Worm (Caenorhabditis elegans) whole organism, L4 larva: ENCODE measurements around the gene Y46C8AL.11.

Source experiments
- F44E2.7 ChIP-seq: fragments of 200-800 bp; sonication (Bioruptor generic); IDR thresholded peaks from 2 replicates; pipeline ENCODE4 v2.1.2; 2022; ENCODE audit warnings: missing genetic modification characterization, missing compliant biosample characterization
- Y105C5A.15 ChIP-seq: fragments of 200-800 bp; sonication (Bioruptor generic); IDR thresholded peaks from 2 replicates; pipeline ENCODE4 v1.3.6; 2022; ENCODE audit warnings: missing genetic modification characterization, missing compliant biosample characterization
- Y5F2A.4 ChIP-seq: fragments of 200-800 bp; sonication (Bioruptor generic); optimal IDR thresholded peaks from 2 replicates; lab custom pipeline; 2018; ENCODE audit warnings: mild to moderate bottlenecking, missing genetic modification characterization, missing compliant biosample characterization
- ama-1 ChIP-seq: fragments of 150-350 bp; optimal IDR thresholded peaks from 2 replicates; lab custom pipeline; 2014; ENCODE audit warnings: inconsistent platforms, mixed read lengths
- arid-1 ChIP-seq: fragments of 200-800 bp; sonication (Bioruptor generic); conservative IDR thresholded peaks from 2 replicates; pipeline ENCODE4 v1.3.6; 2022; ENCODE audit warnings: missing genetic modification reagents, missing genetic modification characterization, missing compliant biosample characterization
- attf-4 ChIP-seq: sonication (generic microtip); optimal IDR thresholded peaks from 3 replicates; lab custom pipeline; 2017; ENCODE audit warnings: missing biosample characterization, missing genetic modification characterization
- ceh-32 ChIP-seq: sonication (generic microtip); optimal IDR thresholded peaks from 2 replicates; lab custom pipeline; 2016; ENCODE audit warnings: mild to moderate bottlenecking, missing genetic modification characterization, missing compliant biosample characterization; ENCODE audit not compliant: poor library complexity
- dmd-6 ChIP-seq: fragments of 200-800 bp; sonication (Bioruptor generic); IDR thresholded peaks from 2 replicates; pipeline ENCODE4 v1.3.6; 2022; ENCODE audit warnings: missing genetic modification reagents, missing genetic modification characterization, missing compliant biosample characterization
- dmd-8 ChIP-seq: fragments of 200-800 bp; sonication (Bioruptor generic); IDR thresholded peaks from 2 replicates; pipeline ENCODE4 v1.3.6; 2022; ENCODE audit warnings: missing genetic modification characterization, missing compliant biosample characterization
- dmd-9 ChIP-seq: fragments of 200-800 bp; sonication (Bioruptor generic); IDR thresholded peaks from 2 replicates; pipeline ENCODE4 v1.3.6; 2022; ENCODE audit warnings: missing genetic modification reagents, missing genetic modification characterization, missing compliant biosample characterization
- duxl-1 ChIP-seq: sonication (generic microtip); optimal IDR thresholded peaks from 2 replicates; lab custom pipeline; 2016; ENCODE audit warnings: mild to moderate bottlenecking, missing genetic modification characterization, moderate library complexity, missing compliant biosample characterization; ENCODE audit not compliant: poor library complexity
- dve-1 ChIP-seq: sonication (generic microtip); optimal IDR thresholded peaks from 2 replicates; lab custom pipeline; 2017; ENCODE audit warnings: antibody characterized with exemption, mild to moderate bottlenecking, missing genetic modification characterization, missing compliant biosample characterization; ENCODE audit not compliant: insufficient read depth
- egl-27 ChIP-seq: sonication (generic microtip); optimal IDR thresholded peaks from 3 replicates; lab custom pipeline; 2017; ENCODE audit warnings: missing biosample characterization, missing genetic modification reagents, missing genetic modification characterization
- hlh-11 ChIP-seq: fragments of 200-800 bp; sonication (Bioruptor generic); optimal IDR thresholded peaks from 2 replicates; lab custom pipeline; 2018; ENCODE audit warnings: mild to moderate bottlenecking, missing genetic modification characterization, missing compliant biosample characterization
- jun-1 ChIP-seq: fragments of 150-350 bp; optimal IDR thresholded peaks from 2 replicates; lab custom pipeline; 2014; ENCODE audit warnings: missing biosample characterization, missing genetic modification reagents, missing genetic modification characterization
- lin-1 ChIP-seq: fragments of 200-800 bp; sonication (Bioruptor generic); IDR thresholded peaks from 2 replicates; pipeline ENCODE4 v1.3.6; 2022; ENCODE audit warnings: missing genetic modification reagents, missing genetic modification characterization, missing compliant biosample characterization
- lin-38 ChIP-seq: fragments of 200-800 bp; sonication (Bioruptor generic); IDR thresholded peaks from 2 replicates; pipeline ENCODE4 v1.3.6; 2022; ENCODE audit warnings: missing genetic modification reagents, missing genetic modification characterization, missing compliant biosample characterization
- madf-9 ChIP-seq: fragments of 200-800 bp; sonication (Bioruptor generic); conservative IDR thresholded peaks from 2 replicates; pipeline ENCODE4 v1.3.6; 2022; ENCODE audit warnings: missing genetic modification reagents, missing genetic modification characterization, missing compliant biosample characterization
- mes-2 ChIP-seq: sonication (generic microtip); optimal IDR thresholded peaks from 2 replicates; lab custom pipeline; 2016; ENCODE audit warnings: missing genotype, mild to moderate bottlenecking, missing genetic modification characterization, missing compliant biosample characterization; ENCODE audit not compliant: poor library complexity, severe bottlenecking
- mxl-2 ChIP-seq: fragments of 200-800 bp; sonication (Bioruptor generic); conservative IDR thresholded peaks from 2 replicates; pipeline ENCODE4 v1.3.6; 2022; ENCODE audit warnings: missing genetic modification reagents, missing genetic modification characterization, missing compliant biosample characterization
- mxl-3 ChIP-seq: fragments of 200-800 bp; sonication (Bioruptor generic); optimal IDR thresholded peaks from 2 replicates; lab custom pipeline; 2018; ENCODE audit warnings: mild to moderate bottlenecking, missing genetic modification characterization, missing compliant biosample characterization
- nhr-111 ChIP-seq: fragments of 200-800 bp; sonication (Bioruptor generic); optimal IDR thresholded peaks from 2 replicates; lab custom pipeline; 2018; ENCODE audit warnings: mild to moderate bottlenecking, missing genetic modification characterization, missing compliant biosample characterization
- nhr-237 ChIP-seq: sonication (generic microtip); optimal IDR thresholded peaks from 2 replicates; lab custom pipeline; 2017; ENCODE audit warnings: missing biosample characterization, missing genetic modification characterization
- nhr-28 ChIP-seq: fragments of 150-350 bp; optimal IDR thresholded peaks from 2 replicates; lab custom pipeline; 2014; ENCODE audit warnings: missing biosample characterization, missing genetic modification characterization
- nhr-6 ChIP-seq: fragments of 150-350 bp; optimal IDR thresholded peaks from 2 replicates; lab custom pipeline; 2014; ENCODE audit warnings: missing biosample characterization, missing genetic modification characterization
- set-16 ChIP-seq: fragments of 200-800 bp; sonication (Bioruptor generic); IDR thresholded peaks from 2 replicates; pipeline ENCODE4 v1.3.6; 2022; ENCODE audit warnings: missing genetic modification reagents, missing genetic modification characterization, missing compliant biosample characterization
- spr-1 ChIP-seq: sonication (generic microtip); optimal IDR thresholded peaks from 2 replicates; lab custom pipeline; 2016; ENCODE audit warnings: mild to moderate bottlenecking, missing genetic modification characterization, missing compliant biosample characterization
- spr-3 ChIP-seq: fragments of 200-800 bp; sonication (Bioruptor generic); optimal IDR thresholded peaks from 2 replicates; lab custom pipeline; 2018; ENCODE audit warnings: mild to moderate bottlenecking, missing genetic modification characterization, missing compliant biosample characterization
- tag-97 ChIP-seq: fragments of 200-800 bp; sonication (Bioruptor generic); IDR thresholded peaks from 2 replicates; pipeline ENCODE4 v1.3.6; 2022; ENCODE audit warnings: missing genetic modification characterization, missing compliant biosample characterization
- zag-1 ChIP-seq: fragments of 150-350 bp; optimal IDR thresholded peaks from 2 replicates; lab custom pipeline; 2014; ENCODE audit warnings: missing biosample characterization, missing genetic modification characterization
- ztf-11 ChIP-seq: fragments of 150-350 bp; optimal IDR thresholded peaks from 2 replicates; lab custom pipeline; 2014; ENCODE audit warnings: missing biosample characterization, missing genetic modification characterization

Y46C8AL.11 gene

DNA sequence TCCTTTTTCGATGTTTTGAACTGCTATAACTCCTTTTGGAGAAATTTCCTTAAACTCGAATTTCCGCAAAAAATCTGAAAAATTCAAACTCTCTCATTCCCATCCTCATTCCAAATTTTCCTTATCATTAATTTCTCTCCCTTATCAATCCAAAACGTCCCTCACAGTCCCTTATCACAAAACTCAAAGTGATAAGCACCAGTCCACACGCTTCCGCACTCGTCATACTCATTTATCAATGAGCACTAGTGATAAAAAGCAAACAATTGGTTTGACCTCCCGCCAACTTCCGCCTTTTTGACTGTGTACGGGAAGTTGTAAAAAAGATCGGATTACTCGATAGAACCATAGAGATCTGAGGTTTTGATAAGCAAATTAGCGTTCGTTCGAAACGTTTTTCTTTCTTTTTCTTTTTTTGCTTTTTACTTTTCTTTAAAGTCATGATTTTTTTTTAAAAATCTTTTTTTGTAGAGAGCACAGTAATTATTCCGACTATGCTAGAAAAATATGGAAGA, 45.6 kb downstream of the Y46C8AL.11 start, which contains the start of gene clec-78 (continued):
- no peak for TF ChIP-seq dve-1 (tag; lab: Kevin White, UChicago)
- peak; percentile 88 for TF ChIP-seq lin-1 (GFP tag; lab: Robert Waterston, UW)
- TF ChIP-seq dmd-6 (GFP tag; lab: Robert Waterston, UW) = peak; percentile 95
- TF ChIP-seq mxl-3 (GFP tag; lab: Kevin White, UChicago) = peak; percentile 43
- TF ChIP-seq spr-1 = no peak
- TF ChIP-seq ztf-11 (tag; lab: Kevin White, UChicago) = no peak
- no peak for TF ChIP-seq nhr-111 (GFP tag; lab: Kevin White, UChicago)
- TF ChIP-seq arid-1 (GFP tag; lab: Robert Waterston, UW) = no peak
- peak; percentile 79 for TF ChIP-seq hlh-11 (tag; lab: Kevin White, UChicago)
- TF ChIP-seq nhr-237 (tag; lab: Kevin White, UChicago) = no peak
- no peak for TF ChIP-seq duxl-1
- TF ChIP-seq madf-9 (GFP tag; lab: Robert Waterston, UW) = no peak
- peak; percentile 96 for TF ChIP-seq nhr-28 (tag; lab: Kevin White, UChicago)
- no peak for TF ChIP-seq mxl-2
- no peak for TF ChIP-seq zag-1
- no peak for TF ChIP-seq egl-27 (tag; lab: Kevin White, UChicago)
- TF ChIP-seq dmd-9 (GFP tag; lab: Robert Waterston, UW) = no peak
- TF ChIP-seq jun-1 (tag; lab: Kevin White, UChicago) = peak; percentile 79
- no peak for TF ChIP-seq ceh-32 (tag; lab: Kevin White, UChicago)
- no peak for TF ChIP-seq dmd-8 (GFP tag; lab: Robert Waterston, UW)
- TF ChIP-seq tag-97 (GFP tag; lab: Robert Waterston, UW) = no peak
- TF ChIP-seq F44E2.7 (GFP tag; lab: Robert Waterston, UW) = no peak
- peak; percentile 40 for TF ChIP-seq mes-2 (tag; lab: Kevin White, UChicago)
- no peak for TF ChIP-seq set-16 (GFP tag; lab: Robert Waterston, UW)
- TF ChIP-seq Y105C5A.15 (GFP tag; lab: Robert Waterston, UW) = no peak
- peak; percentile 39 for TF ChIP-seq nhr-6 (tag; lab: Kevin White, UChicago)

DNA sequence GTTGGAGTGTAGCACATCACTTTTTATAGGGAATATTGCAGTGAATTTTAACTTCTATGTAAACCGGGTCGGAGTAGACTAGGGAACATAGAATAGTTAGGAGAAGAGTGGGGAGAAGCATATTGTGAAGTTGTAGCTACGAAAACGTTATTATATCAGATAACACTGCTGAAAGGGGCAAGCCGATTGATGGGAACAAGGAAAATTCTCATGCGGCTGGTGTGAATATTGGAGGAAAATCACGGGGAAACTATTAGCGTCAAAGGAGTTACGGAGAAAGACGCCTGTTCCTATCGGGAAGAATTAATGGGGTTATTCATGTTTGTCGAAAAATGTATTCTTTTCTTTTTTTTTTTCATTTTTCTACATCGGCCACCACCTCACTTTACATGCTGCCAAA, 50.2 kb downstream of the Y46C8AL.11 start, which contains the start of gene F47C12.6:
F47C12.6 (minus strand) TSS at position 101 of the 400 bp plus-strand sequence.
- no peak for TF ChIP-seq lin-38 (GFP tag; lab: Robert Waterston, UW)
- no peak for TF ChIP-seq hlh-11 (tag; lab: Kevin White, UChicago)
- no peak for TF ChIP-seq attf-4
- no peak for TF ChIP-seq ama-1 (lab: Kevin White, UChicago)
- no peak for TF ChIP-seq spr-3 (GFP tag; lab: Kevin White, UChicago)
- no peak for TF ChIP-seq Y5F2A.4 (GFP tag; lab: Kevin White, UChicago)
